Worm (Caenorhabditis elegans): ENCODE results near the gene srd-41.

Gene srd-41

DNA sequence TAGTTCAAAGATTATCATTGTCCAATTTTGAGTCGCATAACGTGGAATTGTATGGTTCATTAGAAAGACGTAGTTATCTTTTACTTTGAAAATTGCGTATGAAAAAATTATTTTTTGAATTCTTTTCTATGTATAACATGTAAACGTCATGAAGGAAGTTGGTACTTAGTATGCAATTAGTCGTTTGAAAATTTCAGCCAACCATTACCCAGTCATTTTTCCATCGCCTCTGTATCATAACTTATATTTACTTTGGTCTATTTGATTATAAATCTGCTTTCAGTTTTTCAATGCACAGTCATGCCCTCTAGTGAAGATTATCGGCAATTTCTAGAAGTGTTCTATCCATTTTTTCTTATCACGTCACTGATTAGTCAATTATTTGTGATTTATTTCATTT is at the start of gene srd-41:
Gene srd-41 (plus strand): TSS at position 301 of the 400 bp plus-strand sequence.
- TF ChIP-seq alr-1 (tag; optimal IDR thresholded peaks at IDR 0.05) (no peak), ztf-4 (tag; optimal IDR thresholded peaks at IDR 0.05) (no peak), unc-55 (GFP tag; optimal IDR thresholded peaks at IDR 0.05) (no peak), nhr-12 (tag; optimal IDR thresholded peaks at IDR 0.05) (no peak), mbf-1 (tag; optimal IDR thresholded peaks at IDR 0.05) (no peak), sma-3 (GFP tag; optimal IDR thresholded peaks at IDR 0.05) (no peak), ama-1 (optimal IDR thresholded peaks at IDR 0.05) (no peak), nhr-237 (tag; optimal IDR thresholded peaks at IDR 0.05) (no peak), zag-1 (tag; optimal IDR thresholded peaks at IDR 0.05) (no peak), gmeb-1 (tag; optimal IDR thresholded peaks at IDR 0.05) (no peak), nhr-129 (tag; optimal IDR thresholded peaks at IDR 0.05) (no peak)

DNA sequence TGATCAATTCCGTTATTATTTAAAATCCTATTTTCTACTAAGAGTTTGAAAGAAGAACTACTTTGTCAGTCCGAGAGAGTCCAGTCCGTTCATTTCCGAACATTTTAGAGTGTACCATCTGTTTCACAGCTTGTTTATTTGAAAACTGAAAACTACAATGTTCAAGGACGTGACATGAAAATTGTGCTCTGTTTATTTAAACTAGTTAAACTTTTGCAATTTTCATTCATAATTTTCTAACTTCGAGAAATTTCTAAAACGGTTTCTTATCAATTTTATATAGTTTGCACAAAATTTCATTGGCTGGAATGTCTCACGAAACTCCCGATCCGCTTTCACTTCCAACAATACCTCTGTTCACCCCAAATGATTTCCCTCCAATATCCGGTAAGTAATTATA is 46.0 kb upstream of the srd-41 start, which contains the start of gene C04B4.1:
Gene C04B4.1 (plus strand): TSS at position 301 of the 400 bp plus-strand sequence.
- no peak for TF ChIP-seq R02D3.7 (tag; optimal IDR thresholded peaks at IDR 0.05)
- no peak for TF ChIP-seq sem-4 (tag; optimal IDR thresholded peaks at IDR 0.05)
- TF ChIP-seq dmd-4 (tag; optimal IDR thresholded peaks at IDR 0.05), result no peak
- TF ChIP-seq mdl-1 (tag; optimal IDR thresholded peaks at IDR 0.05), result no peak

DNA sequence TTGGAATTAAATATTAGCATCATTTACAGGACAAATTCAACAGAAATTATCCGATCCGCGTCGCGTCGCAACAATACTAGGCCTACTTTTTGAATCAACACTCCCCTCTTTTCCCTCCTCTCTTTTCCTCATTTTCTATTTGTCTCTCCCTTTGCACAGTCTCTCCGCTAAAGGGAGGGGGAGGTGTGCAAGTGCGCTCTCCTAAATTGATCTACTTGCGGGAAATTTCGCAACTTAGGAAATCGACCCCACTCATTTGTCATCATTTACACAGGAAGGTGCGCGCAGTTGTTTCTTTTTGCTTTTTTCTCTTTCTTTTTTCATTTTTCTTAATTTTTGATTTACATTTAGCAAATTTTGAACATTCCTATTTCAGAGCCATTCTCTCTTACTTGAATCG is 43.6 kb upstream of the srd-41 start, which contains the start of gene C04B4.2:
Gene C04B4.2 (plus strand): TSS at position 371 of the 400 bp plus-strand sequence.
- TF ChIP-seq unc-55 (GFP tag; optimal IDR thresholded peaks at IDR 0.05) (no peak), sma-3 (GFP tag; optimal IDR thresholded peaks at IDR 0.05) (no peak), skn-1 (tag; optimal IDR thresholded peaks at IDR 0.05) (no peak), alr-1 (tag; optimal IDR thresholded peaks at IDR 0.05) (no peak), snpc-4 (tag; optimal IDR thresholded peaks at IDR 0.05) (no peak), nhr-25 (tag; optimal IDR thresholded peaks at IDR 0.05) (no peak), lin-11 (tag; optimal IDR thresholded peaks at IDR 0.05) (no peak), egl-27 (tag; optimal IDR thresholded peaks at IDR 0.05) (no peak), ztf-1 (GFP tag; conservative IDR thresholded peaks at IDR 0.05) (no peak), ceh-16 (tag; optimal IDR thresholded peaks at IDR 0.05) (no peak), nhr-77 (tag; optimal IDR thresholded peaks at IDR 0.05) (no peak), nhr-6 (tag; optimal IDR thresholded peaks at IDR 0.05) (no peak), nhr-237 (tag; optimal IDR thresholded peaks at IDR 0.05) (no peak), blmp-1 (tag; optimal IDR thresholded peaks at IDR 0.05; ENCODE audit: insufficient read depth) (no peak)

DNA sequence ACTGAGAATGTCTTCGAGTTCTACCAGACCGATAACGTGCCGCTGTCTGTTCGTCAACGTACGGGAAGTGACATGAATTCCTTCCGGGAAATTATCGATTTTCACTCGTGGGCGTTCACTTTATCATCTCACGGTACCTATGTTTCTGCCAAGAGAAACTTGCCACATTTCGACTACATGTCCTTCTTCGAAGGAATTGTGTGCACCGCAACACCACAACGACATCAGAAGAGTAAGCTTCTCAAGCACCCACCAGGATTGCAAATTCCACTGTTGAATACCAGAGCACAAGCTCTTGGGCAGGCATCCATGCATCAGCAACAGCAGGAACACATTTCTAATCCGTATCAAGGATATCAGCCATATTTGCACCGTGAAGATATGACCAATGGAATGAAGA is 42.4 kb upstream of the srd-41 start:
- no peak for TF ChIP-seq R02D3.7 (tag; optimal IDR thresholded peaks at IDR 0.05)
- TF ChIP-seq ztf-1 (GFP tag; conservative IDR thresholded peaks at IDR 0.05), result no peak
- no peak for TF ChIP-seq unc-62 (GFP tag; optimal IDR thresholded peaks at IDR 0.05)
- TF ChIP-seq unc-39 (tag; optimal IDR thresholded peaks at IDR 0.05), result no peak
- no peak for TF ChIP-seq ceh-16 (tag; optimal IDR thresholded peaks at IDR 0.05)
- TF ChIP-seq lin-11 (tag; optimal IDR thresholded peaks at IDR 0.05), result no peak
- TF ChIP-seq nhr-129 (tag; optimal IDR thresholded peaks at IDR 0.05), result no peak
- no peak for TF ChIP-seq nhr-6 (tag; optimal IDR thresholded peaks at IDR 0.05)
- no peak for TF ChIP-seq aly-2 (tag; optimal IDR thresholded peaks at IDR 0.05)
- no peak for TF ChIP-seq ztf-4 (tag; optimal IDR thresholded peaks at IDR 0.05)
- TF ChIP-seq sma-9 (GFP tag; optimal IDR thresholded peaks at IDR 0.05), result no peak
- TF ChIP-seq sma-9 (tag; optimal IDR thresholded peaks at IDR 0.05), result no peak
- TF ChIP-seq egl-27 (tag; optimal IDR thresholded peaks at IDR 0.05), result no peak
- TF ChIP-seq C34F6.9 (tag; optimal IDR thresholded peaks at IDR 0.05), result no peak
- no peak for TF ChIP-seq unc-55 (GFP tag; optimal IDR thresholded peaks at IDR 0.05)
- no peak for TF ChIP-seq ama-1 (optimal IDR thresholded peaks at IDR 0.05)
- no peak for TF ChIP-seq fos-1 (tag; optimal IDR thresholded peaks at IDR 0.05)

DNA sequence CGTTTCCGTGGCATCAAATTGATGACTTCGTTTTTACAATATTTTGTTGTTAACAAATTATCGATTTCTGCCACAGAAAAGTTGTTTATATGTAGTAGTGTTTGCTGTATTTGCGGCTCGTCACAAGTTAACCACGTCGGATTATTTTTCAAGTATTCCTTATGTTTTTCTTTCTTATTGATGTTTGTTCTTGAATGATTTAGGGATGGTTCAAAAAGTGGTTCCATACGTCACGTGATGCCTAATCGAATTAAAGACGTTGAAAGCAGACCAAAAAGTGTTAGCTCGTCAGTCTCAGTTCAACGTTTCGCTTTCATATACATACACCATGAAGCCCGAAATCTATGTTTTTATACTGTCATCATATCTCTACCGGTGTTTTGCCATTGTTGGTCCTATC is 41.0 kb upstream of the srd-41 start, which contains the start of gene lips-2:
Gene lips-2 (plus strand): TSS at position 301 of the 400 bp plus-strand sequence.
- TF ChIP-seq mab-5 (tag; optimal IDR thresholded peaks at IDR 0.05), result no peak
- no peak for TF ChIP-seq lin-13 (GFP tag; optimal IDR thresholded peaks at IDR 0.05)
- no peak for TF ChIP-seq lsy-2 (tag; optimal IDR thresholded peaks at IDR 0.05)
- no peak for TF ChIP-seq zag-1 (tag; optimal IDR thresholded peaks at IDR 0.05)
- TF ChIP-seq nhr-11 (tag; optimal IDR thresholded peaks at IDR 0.05), result no peak
- no peak for TF ChIP-seq snpc-4 (tag; optimal IDR thresholded peaks at IDR 0.05)
- no peak for TF ChIP-seq F13H6.1 (tag; optimal IDR thresholded peaks at IDR 0.05)
- TF ChIP-seq egl-27 (tag; optimal IDR thresholded peaks at IDR 0.05), result no peak
- TF ChIP-seq nhr-10 (tag; optimal IDR thresholded peaks at IDR 0.05), result no peak
- no peak for TF ChIP-seq unc-55 (GFP tag; optimal IDR thresholded peaks at IDR 0.05)
- TF ChIP-seq unc-39 (tag; optimal IDR thresholded peaks at IDR 0.05), result no peak
- no peak for TF ChIP-seq elt-1 (tag; optimal IDR thresholded peaks at IDR 0.05)
- no peak for TF ChIP-seq sem-4 (tag; optimal IDR thresholded peaks at IDR 0.05)
- no peak for TF ChIP-seq unc-62 (GFP tag; optimal IDR thresholded peaks at IDR 0.05)
- no peak for TF ChIP-seq crh-2 (tag; optimal IDR thresholded peaks at IDR 0.05)
- no peak for TF ChIP-seq Y55F3AM.14 (GFP tag; optimal IDR thresholded peaks at IDR 0.05)
- no peak for TF ChIP-seq C34F6.9 (tag; optimal IDR thresholded peaks at IDR 0.05)
- no peak for TF ChIP-seq peb-1 (tag; optimal IDR thresholded peaks at IDR 0.05)
- no peak for TF ChIP-seq lin-39 (tag; optimal IDR thresholded peaks at IDR 0.05)

Data from whole organism, L2 larva.